Fruit fly (Drosophila melanogaster) whole organism, embryonic: ENCODE measurements around the gene Idgf4.
A peak's percentile ranks its signal among the peaks of the same experiment; 100 is the strongest.

Experiments used
- Abd-B ChIP-seq: fragments of 200-800 bp; sonication (Bioruptor generic); optimal IDR thresholded peaks from 2 replicates; lab custom pipeline; 2018; ENCODE audit warnings: missing biosample characterization, mild to moderate bottlenecking, missing genetic modification characterization, moderate library complexity
- Atf6 ChIP-seq: fragments of 200-800 bp; sonication (Bioruptor generic); IDR thresholded peaks from 2 replicates; pipeline ENCODE4 v1.3.6; 2022; ENCODE audit warnings: missing biosample characterization, missing genetic modification characterization
- B-H1 ChIP-seq: fragments of 200-800 bp; sonication (Bioruptor generic); IDR thresholded peaks from 3 replicates; pipeline ENCODE4 v1.3.6; 2022; ENCODE audit warnings: missing biosample characterization, missing genetic modification characterization
- Blimp-1 ChIP-seq: fragments of 200-800 bp; sonication (Bioruptor generic); optimal IDR thresholded peaks from 3 replicates; lab custom pipeline; 2018; ENCODE audit warnings: missing biosample characterization, missing genetic modification characterization, mild to moderate bottlenecking, moderate library complexity, missing genetic modification reagents
- CG10366 ChIP-seq: fragments of 200-800 bp; sonication (Bioruptor generic); IDR thresholded peaks from 2 replicates; pipeline ENCODE4 v1.3.6; 2022; ENCODE audit warnings: missing biosample characterization, missing genetic modification characterization
- CG10979 ChIP-seq: fragments of 200-800 bp; sonication (Bioruptor generic); optimal IDR thresholded peaks from 2 replicates; lab custom pipeline; 2018; ENCODE audit warnings: missing biosample characterization, mild to moderate bottlenecking, missing genetic modification characterization, moderate library complexity
- CG11085 ChIP-seq: fragments of 200-800 bp; sonication (Bioruptor generic); IDR thresholded peaks from 2 replicates; pipeline ENCODE4 v1.3.6; 2022; ENCODE audit warnings: missing biosample characterization, missing genetic modification characterization
- CG11456 ChIP-seq: fragments of 200-800 bp; sonication (Bioruptor generic); IDR thresholded peaks from 3 replicates; pipeline ENCODE4 v1.3.6; 2022; ENCODE audit warnings: missing biosample characterization, missing genetic modification characterization
- CG13296 ChIP-seq: fragments of 200-800 bp; sonication (Bioruptor generic); optimal IDR thresholded peaks from 3 replicates; lab custom pipeline; 2018; ENCODE audit warnings: missing biosample characterization, mild to moderate bottlenecking, missing genetic modification characterization
- CG15601 ChIP-seq: fragments of 200-800 bp; sonication (Bioruptor generic); optimal IDR thresholded peaks from 3 replicates; lab custom pipeline; 2019; ENCODE audit warnings: missing biosample characterization, mild to moderate bottlenecking, missing genetic modification characterization, moderate library complexity
- CG1602 ChIP-seq: fragments of 200-800 bp; sonication (Bioruptor generic); optimal IDR thresholded peaks from 3 replicates; lab custom pipeline; 2016; ENCODE audit warnings: missing biosample characterization, missing genetic modification characterization
- CG17359 ChIP-seq: fragments of 200-800 bp; sonication (Bioruptor generic); optimal IDR thresholded peaks from 3 replicates; lab custom pipeline; 2018; ENCODE audit warnings: missing biosample characterization, mild to moderate bottlenecking, missing genetic modification characterization, moderate library complexity
- CG18011 ChIP-seq: fragments of 200-800 bp; sonication (Bioruptor generic); optimal IDR thresholded peaks from 2 replicates; lab custom pipeline; 2017; ENCODE audit warnings: missing biosample characterization, missing genetic modification characterization, mild to moderate bottlenecking, moderate library complexity, missing genotype
- CG18476 ChIP-seq: fragments of 200-800 bp; sonication (Bioruptor generic); optimal IDR thresholded peaks from 2 replicates; lab custom pipeline; 2016; ENCODE audit warnings: missing biosample characterization, mild to moderate bottlenecking, missing genetic modification characterization
- CG18599 ChIP-seq: fragments of 200-800 bp; sonication (Bioruptor generic); optimal IDR thresholded peaks from 3 replicates; lab custom pipeline; 2017; ENCODE audit warnings: missing biosample characterization, missing genetic modification characterization, mild to moderate bottlenecking, moderate library complexity, missing genetic modification reagents
- CG31441 ChIP-seq: fragments of 200-800 bp; sonication (Bioruptor generic); IDR thresholded peaks from 2 replicates; pipeline ENCODE4 v1.3.6; 2022; ENCODE audit warnings: missing biosample characterization, missing genetic modification characterization
- CG33557 ChIP-seq: fragments of 200-800 bp; sonication (Bioruptor generic); optimal IDR thresholded peaks from 2 replicates; lab custom pipeline; 2019; ENCODE audit warnings: missing biosample characterization, mild to moderate bottlenecking, missing genetic modification characterization, moderate library complexity
- CG5180 ChIP-seq: fragments of 200-800 bp; sonication (Bioruptor generic); optimal IDR thresholded peaks from 3 replicates; lab custom pipeline; 2017; ENCODE audit warnings: missing biosample characterization, missing genetic modification characterization, mild to moderate bottlenecking, moderate library complexity, missing genetic modification reagents
- CG6689 ChIP-seq: fragments of 200-800 bp; sonication (Bioruptor generic); IDR thresholded peaks from 2 replicates; pipeline ENCODE4 v1.3.6; 2022; ENCODE audit warnings: missing biosample characterization, missing genetic modification characterization
- CG7271 ChIP-seq: fragments of 200-800 bp; sonication (Bioruptor generic); optimal IDR thresholded peaks from 2 replicates; lab custom pipeline; 2018; ENCODE audit warnings: missing biosample characterization, mild to moderate bottlenecking, missing genetic modification characterization, moderate library complexity
- CG7928 ChIP-seq: fragments of 200-800 bp; sonication (Bioruptor generic); optimal IDR thresholded peaks from 2 replicates; lab custom pipeline; 2017; ENCODE audit warnings: missing biosample characterization, mild to moderate bottlenecking, missing genetic modification characterization
- CG8281 ChIP-seq: fragments of 200-800 bp; sonication (Bioruptor generic); optimal IDR thresholded peaks from 2 replicates; lab custom pipeline; 2018; ENCODE audit warnings: missing biosample characterization, mild to moderate bottlenecking, missing genetic modification characterization, moderate library complexity
- CG8388 ChIP-seq: fragments of 200-800 bp; sonication (Bioruptor generic); optimal IDR thresholded peaks from 2 replicates; lab custom pipeline; 2019; ENCODE audit warnings: missing biosample characterization, mild to moderate bottlenecking, missing genetic modification characterization, moderate library complexity
- CG8944 ChIP-seq: fragments of 200-800 bp; sonication (Bioruptor generic); optimal IDR thresholded peaks from 3 replicates; lab custom pipeline; 2016; ENCODE audit warnings: missing biosample characterization, missing genetic modification characterization
- CG9437 ChIP-seq: fragments of 200-800 bp; sonication (Bioruptor generic); optimal IDR thresholded peaks from 2 replicates; lab custom pipeline; 2018; ENCODE audit warnings: missing biosample characterization, mild to moderate bottlenecking, missing genetic modification characterization
- CG9797 ChIP-seq: fragments of 200-800 bp; sonication (Bioruptor generic); optimal IDR thresholded peaks from 3 replicates; lab custom pipeline; 2018; ENCODE audit warnings: missing biosample characterization, mild to moderate bottlenecking, missing genetic modification characterization
- CkIIα-i1 ChIP-seq: fragments of 200-800 bp; sonication (Bioruptor generic); IDR thresholded peaks from 2 replicates; pipeline ENCODE4 v1.3.6; 2022; ENCODE audit warnings: missing biosample characterization, missing genetic modification characterization
- CrebB ChIP-seq: fragments of 200-800 bp; sonication (Bioruptor generic); optimal IDR thresholded peaks from 3 replicates; lab custom pipeline; 2018; ENCODE audit warnings: missing biosample characterization, mild to moderate bottlenecking, missing genetic modification characterization
- Dref ChIP-seq: fragments of 200-800 bp; sonication (Bioruptor generic); IDR thresholded peaks from 2 replicates; pipeline ENCODE4 v1.3.6; 2022; ENCODE audit warnings: missing biosample characterization, missing genetic modification characterization
- Drgx ChIP-seq: fragments of 200-800 bp; sonication (Bioruptor generic); IDR thresholded peaks from 2 replicates; pipeline ENCODE4 v1.3.6; 2022; ENCODE audit warnings: missing biosample characterization, missing genetic modification characterization
- Hr51 ChIP-seq, 2 experiments: fragments of 200-800 bp; sonication (Bioruptor generic); optimal IDR thresholded peaks; 2 replicates in 1 of 2; 3 replicates in 1 of 2; lab custom pipeline; 2016 to 2018; ENCODE audit warnings: missing biosample characterization in 2 of 2, missing genetic modification characterization in 2 of 2, mild to moderate bottlenecking in 1 of 2, moderate library complexity in 1 of 2
- Meics ChIP-seq: fragments of 200-800 bp; sonication (Bioruptor generic); optimal IDR thresholded peaks from 2 replicates; lab custom pipeline; 2017; ENCODE audit warnings: missing biosample characterization, mild to moderate bottlenecking, missing genetic modification characterization
- Oli ChIP-seq: fragments of 200-800 bp; sonication (Bioruptor generic); optimal IDR thresholded peaks from 2 replicates; lab custom pipeline; 2018; ENCODE audit warnings: missing biosample characterization, mild to moderate bottlenecking, missing genetic modification characterization, moderate library complexity
- Poxn ChIP-seq: fragments of 200-800 bp; sonication (Bioruptor generic); IDR thresholded peaks from 2 replicates; pipeline ENCODE4 v1.3.6; 2022; ENCODE audit warnings: missing biosample characterization, missing genetic modification characterization
- Ssrp ChIP-seq: fragments of 200-800 bp; sonication (Bioruptor generic); optimal IDR thresholded peaks from 2 replicates; lab custom pipeline; 2018; ENCODE audit warnings: missing biosample characterization, mild to moderate bottlenecking, missing genetic modification characterization, moderate library complexity
- Stat92E ChIP-seq, 3 experiments: fragments of >200 bp in 2 of 3; fragments of 200-800 bp in 1 of 3; sonication (Bioruptor generic) in 1 of 3; optimal IDR thresholded peaks; 2 replicates each; lab custom pipeline; 2017 to 2019; ENCODE audit warnings: missing biosample characterization in 3 of 3, missing genetic modification characterization in 3 of 3, mild to moderate bottlenecking in 1 of 3, moderate library complexity in 1 of 3
- btn ChIP-seq: fragments of 200-800 bp; sonication (Bioruptor generic); optimal IDR thresholded peaks from 2 replicates; lab custom pipeline; 2016; ENCODE audit warnings: missing biosample characterization, missing genetic modification characterization
- disco-r ChIP-seq: fragments of 200-800 bp; sonication (Bioruptor generic); optimal IDR thresholded peaks from 2 replicates; lab custom pipeline; 2016; ENCODE audit warnings: missing biosample characterization, missing genetic modification characterization
- dpn ChIP-seq, 2 experiments: fragments of 200-800 bp; sonication (Bioruptor generic); optimal IDR thresholded peaks; 3 replicates each; lab custom pipeline; 2016; ENCODE audit warnings: missing biosample characterization in 2 of 2, missing genetic modification characterization in 2 of 2
- esg ChIP-seq: fragments of 200-800 bp; sonication (Bioruptor generic); conservative IDR thresholded peaks from 2 replicates; pipeline ENCODE4 v1.3.6; 2022; ENCODE audit warnings: missing biosample characterization, missing genetic modification characterization
- fd3F ChIP-seq: fragments of 200-800 bp; sonication (Bioruptor generic); optimal IDR thresholded peaks from 2 replicates; lab custom pipeline; 2018; ENCODE audit warnings: missing biosample characterization, mild to moderate bottlenecking, missing genetic modification characterization, moderate library complexity
- gcm ChIP-seq: fragments of 200-800 bp; sonication (Bioruptor generic); optimal IDR thresholded peaks from 2 replicates; lab custom pipeline; 2019; ENCODE audit warnings: missing biosample characterization, mild to moderate bottlenecking, missing genetic modification characterization, moderate library complexity
- hbn ChIP-seq: fragments of 200-800 bp; sonication (Bioruptor generic); IDR thresholded peaks from 2 replicates; pipeline ENCODE4 v1.3.6; 2022; ENCODE audit warnings: missing biosample characterization, missing genetic modification characterization; ENCODE audit not compliant: partially characterized antibody
- jing ChIP-seq: fragments of 200-800 bp; sonication (Bioruptor generic); optimal IDR thresholded peaks from 2 replicates; lab custom pipeline; 2018; ENCODE audit warnings: missing biosample characterization, mild to moderate bottlenecking, missing genetic modification characterization
- jumu ChIP-seq: fragments of 200-800 bp; sonication (Bioruptor generic); optimal IDR thresholded peaks from 3 replicates; lab custom pipeline; 2016; ENCODE audit warnings: missing biosample characterization, missing genetic modification characterization
- lmd ChIP-seq: fragments of 200-800 bp; sonication (Bioruptor generic); IDR thresholded peaks from 2 replicates; pipeline ENCODE4 v1.3.6; 2022; ENCODE audit warnings: missing biosample characterization, missing genetic modification characterization
- pb ChIP-seq: fragments of 200-800 bp; sonication (Bioruptor generic); optimal IDR thresholded peaks from 3 replicates; lab custom pipeline; 2016; ENCODE audit warnings: missing biosample characterization, missing genetic modification characterization
- phol ChIP-seq: fragments of 200-800 bp; sonication (Bioruptor generic); optimal IDR thresholded peaks from 3 replicates; lab custom pipeline; 2018; ENCODE audit warnings: missing biosample characterization, mild to moderate bottlenecking, missing genetic modification characterization, moderate library complexity
- ranshi ChIP-seq: fragments of 200-800 bp; sonication (Bioruptor generic); IDR thresholded peaks from 2 replicates; pipeline ENCODE4 v1.3.6; 2022; ENCODE audit warnings: missing biosample characterization, missing genetic modification characterization

Idgf4 gene

dm6 chrX:9899535-9900179 is 31.1 kb downstream of the Idgf4 start, which contains the start of gene CG15249 (continued):
- TF ChIP-seq Abd-B (GFP tag; lab: Kevin White, UChicago) (peak; percentile 18), CG7271 (no peak), Drgx (peak; percentile 41), Hr51 (GFP tag; optimal IDR thresholded peaks at IDR 0.05; lab: Kevin White, UChicago) (peak in 1 of 2 experiments; percentile 82), CG9437 (GFP tag; lab: Kevin White, UChicago) (peak; percentile 60), CG6689 (0 out of 2 replicates have a peak, but pooled peaks have one; percentile 35), dpn (GFP tag; optimal IDR thresholded peaks at IDR 0.05; lab: Kevin White, UChicago) (peak in 1 of 2 experiments; percentile 26), gcm (GFP tag; lab: Kevin White, UChicago) (peak; percentile 46), jing (GFP tag; lab: Kevin White, UChicago) (no peak), lmd (GFP tag; lab: Robert Waterston, UW) (no peak), CG8281 (no peak), btn (no peak), CG9797 (GFP tag; lab: Kevin White, UChicago) (no peak), Blimp-1 (GFP tag; lab: Kevin White, UChicago) (peak; percentile 66), CG10979 (tag; lab: Kevin White, UChicago) (peak; percentile 75), disco-r (no peak), CG18476 (GFP tag; lab: Kevin White, UChicago) (no peak), Poxn (GFP tag; lab: Robert Waterston, UW) (no peak), CG5180 (GFP tag; lab: Kevin White, UChicago) (peak; percentile 32), CG18599 (GFP tag; lab: Kevin White, UChicago) (peak; percentile 49), fd3F (GFP tag; lab: Kevin White, UChicago) (peak; percentile 8), CG18011 (no peak), CG17359 (peak; percentile 54), CG7928 (GFP tag; lab: Kevin White, UChicago) (no peak), CG1602 (GFP tag; lab: Kevin White, UChicago) (no peak), CG31441 (GFP tag; lab: Robert Waterston, UW) (peak; percentile 76), pb (GFP tag; lab: Kevin White, UChicago) (no peak), CG8944 (GFP tag; lab: Kevin White, UChicago) (no peak), Meics (GFP tag; lab: Kevin White, UChicago) (peak; percentile 42), CrebB (tag; lab: Kevin White, UChicago) (no peak), CG11456 (GFP tag; lab: Robert Waterston, UW) (no peak), CkIIα-i1 (no peak), Ssrp (tag; lab: Kevin White, UChicago) (peak; percentile 67), jumu (GFP tag; lab: Kevin White, UChicago) (no peak), CG13296 (GFP tag; lab: Kevin White, UChicago) (peak; percentile 66), ranshi (GFP tag; lab: Robert Waterston, UW) (no peak), Atf6 (GFP tag; lab: Robert Waterston, UW) (no peak), CG8388 (peak; percentile 28), B-H1 (GFP tag; lab: Robert Waterston, UW) (no peak; the same call in 2 of the 3 replicates), CG33557 (GFP tag; lab: Kevin White, UChicago) (peak; percentile 36), Oli (tag; lab: Kevin White, UChicago) (peak; percentile 73), hbn (GFP tag; lab: Robert Waterston, UW) (no peak), esg (GFP tag; lab: Robert Waterston, UW) (peak; percentile 30; the same call in 1 of the 2 replicates), CG11085 (GFP tag; lab: Robert Waterston, UW) (no peak), phol (peak; percentile 68), CG10366 (GFP tag; lab: Robert Waterston, UW) (peak; percentile 21; the same call in 1 of the 2 replicates), CG15601 (tag; lab: Kevin White, UChicago) (peak; percentile 55), Stat92E (GFP tag; optimal IDR thresholded peaks at IDR 0.05; lab: Kevin White, UChicago) (no peak), Dref (GFP tag; lab: Robert Waterston, UW) (no peak)
